Fruit fly (Drosophila melanogaster): Measurements from ENCODE around the gene CG15036.

Gene CG15036

DNA sequence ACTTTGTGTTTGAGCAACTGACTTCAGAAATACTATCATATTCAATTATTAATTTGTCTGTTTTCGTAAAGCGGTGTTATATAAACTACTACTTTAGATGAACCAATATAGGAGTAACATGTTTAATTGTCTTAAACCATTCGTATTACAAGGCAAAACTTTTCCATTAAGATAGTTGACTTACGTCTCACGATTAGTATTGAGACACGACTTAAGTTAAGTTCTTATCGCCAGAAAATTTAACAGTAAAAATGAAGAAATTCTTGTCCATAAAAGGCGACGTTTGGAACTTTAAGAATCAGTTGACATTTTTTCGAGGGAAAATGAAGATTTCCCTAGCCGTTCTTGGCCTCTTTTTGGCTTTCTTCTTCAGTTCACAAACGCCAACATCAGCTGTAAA lies 11.1 kb downstream of the CG15036 start, which contains the start of gene CG42705:
CG42705 (plus strand) TSS at position 301 of the 400 bp plus-strand sequence.
- no peak for TF ChIP-seq CG10348 (GFP tag; IDR thresholded peaks at IDR 0.05)
- TF ChIP-seq CG14655 (GFP tag; optimal IDR thresholded peaks at IDR 0.05) = no peak
- TF ChIP-seq CG8301 (tag; optimal IDR thresholded peaks at IDR 0.05) = no peak
- TF ChIP-seq CG4496 (GFP tag; IDR thresholded peaks at IDR 0.05) = no peak
- no peak for TF ChIP-seq Pif1A (GFP tag; optimal IDR thresholded peaks at IDR 0.05)
- TF ChIP-seq D1 (tag; optimal IDR thresholded peaks at IDR 0.05) = no peak
- no peak for TF ChIP-seq CG15710 (tag; optimal IDR thresholded peaks at IDR 0.05)
- no peak for TF ChIP-seq CG9948 (tag; optimal IDR thresholded peaks at IDR 0.05)
- no peak for TF ChIP-seq CG17806 (tag; optimal IDR thresholded peaks at IDR 0.05)
- no peak for TF ChIP-seq CG12605 (GFP tag; IDR thresholded peaks at IDR 0.05)
- no peak for TF ChIP-seq CG34367 (tag; optimal IDR thresholded peaks at IDR 0.05)
- TF ChIP-seq fd96Ca (GFP tag; IDR thresholded peaks at IDR 0.05) = no peak
- no peak for TF ChIP-seq Ets98B (GFP tag; IDR thresholded peaks at IDR 0.05)
- TF ChIP-seq gl (tag; optimal IDR thresholded peaks at IDR 0.05) = no peak
- TF ChIP-seq CG8159 (tag; optimal IDR thresholded peaks at IDR 0.05) = no peak

DNA sequence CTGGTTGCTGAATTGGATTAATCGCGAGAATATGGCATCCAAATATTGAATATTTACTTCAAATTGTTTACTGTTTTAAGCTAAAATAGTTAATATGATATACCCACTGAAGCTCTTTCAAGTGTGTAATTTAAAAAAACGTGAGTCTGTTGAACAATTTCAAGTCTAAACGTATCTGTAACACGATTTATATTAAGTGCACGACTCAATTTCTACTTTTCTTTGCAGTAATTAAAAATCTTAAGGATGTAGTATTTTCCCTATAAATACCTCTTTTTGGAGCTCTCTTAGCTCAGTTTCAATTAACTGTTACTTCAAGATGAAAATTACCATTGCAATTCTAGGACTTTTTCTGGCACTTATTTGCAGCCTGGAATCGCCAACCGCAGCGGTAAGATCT lies 12.3 kb downstream of the CG15036 start, which contains the start of gene CG42704:
CG42704 (plus strand) TSS at position 301 of the 400 bp plus-strand sequence.
- TF ChIP-seq CG14655 (GFP tag; optimal IDR thresholded peaks at IDR 0.05) (no peak), gl (tag; optimal IDR thresholded peaks at IDR 0.05) (no peak), Ets98B (GFP tag; IDR thresholded peaks at IDR 0.05) (no peak), Pif1A (GFP tag; optimal IDR thresholded peaks at IDR 0.05) (no peak), CG34367 (tag; optimal IDR thresholded peaks at IDR 0.05) (no peak), fd96Ca (GFP tag; IDR thresholded peaks at IDR 0.05) (no peak)

DNA sequence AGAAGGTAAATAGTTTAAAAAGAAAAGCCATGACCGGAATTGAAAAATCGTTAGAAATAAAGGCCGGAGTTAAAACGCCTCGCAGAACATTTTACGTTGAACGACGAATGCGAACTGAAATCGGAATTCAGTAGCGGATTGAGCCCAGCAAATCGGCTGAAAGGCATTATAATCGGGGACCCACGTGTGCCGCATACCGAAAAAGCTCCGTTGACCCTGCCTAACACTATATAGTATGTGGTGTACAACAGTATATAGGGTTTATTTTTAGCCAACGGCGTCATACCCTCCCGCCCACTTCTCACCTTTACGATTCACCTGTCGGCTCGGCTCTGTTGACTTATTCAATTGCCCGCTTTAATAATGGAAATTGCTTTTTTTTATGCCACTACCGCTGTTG lies 12.8 kb downstream of the CG15036 start, which contains the start of gene CG42246:
CG42246 (minus strand) TSS at position 101 of the 400 bp plus-strand sequence.
- TF ChIP-seq D1 (tag; optimal IDR thresholded peaks at IDR 0.05) = no peak
- TF ChIP-seq CG17806 (tag; optimal IDR thresholded peaks at IDR 0.05) = no peak
- TF ChIP-seq Pif1A (GFP tag; optimal IDR thresholded peaks at IDR 0.05) = no peak
- no peak for TF ChIP-seq CG32121 (GFP tag; IDR thresholded peaks at IDR 0.05)
- TF ChIP-seq CG13204 (GFP tag; optimal IDR thresholded peaks at IDR 0.05) = no peak
- TF ChIP-seq CG15710 (tag; optimal IDR thresholded peaks at IDR 0.05) = no peak
- no peak for TF ChIP-seq CG10348 (GFP tag; IDR thresholded peaks at IDR 0.05)

DNA sequence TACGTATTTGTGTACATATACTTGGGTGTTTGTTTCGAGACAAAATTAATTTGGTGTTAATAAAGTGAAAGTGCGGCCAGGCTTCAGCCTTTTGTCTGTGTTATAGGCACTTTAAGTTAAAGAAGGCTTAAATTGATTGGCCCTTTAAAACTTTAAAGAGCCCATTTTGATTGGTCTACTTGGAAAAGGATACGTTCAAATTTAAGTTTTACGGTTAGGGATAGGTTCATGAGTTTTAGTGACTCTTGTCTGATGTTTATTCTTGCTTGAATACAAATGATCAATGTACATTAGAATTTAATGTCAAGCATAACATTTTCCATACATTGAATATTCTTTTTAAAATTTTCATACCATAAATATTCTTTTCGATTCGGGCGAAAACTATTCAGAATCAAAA lies 17.7 kb downstream of the CG15036 start, which contains the start of gene CG32727:
CG32727 (plus strand) TSS at position 301 of the 400 bp plus-strand sequence.
- TF ChIP-seq EcR (GFP tag; optimal IDR thresholded peaks at IDR 0.05) = no peak
- no peak for TF ChIP-seq CG8159 (tag; optimal IDR thresholded peaks at IDR 0.05)
- TF ChIP-seq CG14655 (GFP tag; optimal IDR thresholded peaks at IDR 0.05) = no peak
- TF ChIP-seq CG9948 (tag; optimal IDR thresholded peaks at IDR 0.05) = no peak
- no peak for TF ChIP-seq CG12605 (GFP tag; IDR thresholded peaks at IDR 0.05)
- TF ChIP-seq CG15710 (tag; optimal IDR thresholded peaks at IDR 0.05) = no peak
- TF ChIP-seq CG32121 (GFP tag; IDR thresholded peaks at IDR 0.05) = no peak
- TF ChIP-seq Ets98B (GFP tag; IDR thresholded peaks at IDR 0.05) = no peak
- TF ChIP-seq D1 (tag; optimal IDR thresholded peaks at IDR 0.05) = no peak
- no peak for TF ChIP-seq CG10348 (GFP tag; IDR thresholded peaks at IDR 0.05)

DNA sequence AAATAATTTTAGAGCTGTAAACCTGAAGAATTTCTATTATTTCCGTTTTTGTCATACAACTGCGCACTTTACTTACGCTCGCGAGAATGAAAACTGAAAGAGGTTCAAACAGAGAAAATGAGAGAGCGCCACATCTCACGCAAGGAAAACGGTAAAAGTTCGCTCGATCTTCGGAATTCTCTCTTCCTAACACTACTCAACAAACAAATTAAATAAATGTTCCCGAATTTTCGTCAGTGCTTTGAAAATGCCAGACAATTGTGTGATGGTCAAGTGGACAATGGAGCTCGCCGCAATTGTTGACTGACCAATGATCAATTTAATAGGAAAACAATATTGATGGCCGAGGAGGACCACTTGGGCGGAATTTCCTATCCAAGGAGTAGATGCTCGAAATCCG lies 18.9 kb downstream of the CG15036 start, which contains the start of gene CG1677:
CG1677 (minus strand) TSS at position 101 of the 400 bp plus-strand sequence.
- TF ChIP-seq Pif1A (GFP tag; optimal IDR thresholded peaks at IDR 0.05) (no peak), gl (tag; optimal IDR thresholded peaks at IDR 0.05) (no peak), Pif1B (GFP tag; optimal IDR thresholded peaks at IDR 0.05) (no peak), CG10348 (GFP tag; IDR thresholded peaks at IDR 0.05) (no peak), CG17806 (tag; optimal IDR thresholded peaks at IDR 0.05) (no peak), CG12605 (GFP tag; IDR thresholded peaks at IDR 0.05) (no peak), rn (GFP tag; IDR thresholded peaks at IDR 0.05) (no peak), CG13204 (GFP tag; optimal IDR thresholded peaks at IDR 0.05) (no peak), CG15710 (tag; optimal IDR thresholded peaks at IDR 0.05) (no peak), CG9948 (tag; optimal IDR thresholded peaks at IDR 0.05) (no peak), CG34367 (tag; optimal IDR thresholded peaks at IDR 0.05) (no peak), CG14655 (GFP tag; optimal IDR thresholded peaks at IDR 0.05) (no peak), CG8301 (tag; optimal IDR thresholded peaks at IDR 0.05) (no peak), CG8159 (tag; optimal IDR thresholded peaks at IDR 0.05) (no peak), Snoo (tag; optimal IDR thresholded peaks at IDR 0.05) (no peak), fd96Ca (GFP tag; IDR thresholded peaks at IDR 0.05) (no peak)

DNA sequence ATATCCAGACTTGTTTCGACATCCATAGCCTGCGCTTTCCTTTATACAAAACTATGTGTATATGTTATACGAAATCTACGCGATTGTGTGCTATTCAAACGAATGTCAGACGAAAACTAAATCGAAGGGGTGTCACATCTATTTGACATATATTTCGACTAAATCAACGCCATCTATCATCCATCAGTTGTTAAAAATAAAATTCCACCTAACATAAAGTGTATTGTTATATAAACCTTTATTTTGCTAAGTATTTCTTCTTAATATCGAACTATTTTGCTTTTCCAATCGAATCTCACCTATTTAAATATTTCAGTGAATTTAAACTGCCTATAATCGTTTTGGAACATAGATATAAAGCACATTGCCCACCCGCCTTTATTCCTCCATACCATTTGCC lies 21.6 kb downstream of the CG15036 start, which contains the start of gene CG15035:
CG15035 (minus strand) TSS at position 101 of the 400 bp plus-strand sequence.
- TF ChIP-seq EcR (GFP tag; optimal IDR thresholded peaks at IDR 0.05) (no peak), Snoo (tag; optimal IDR thresholded peaks at IDR 0.05) (no peak), Pif1A (GFP tag; optimal IDR thresholded peaks at IDR 0.05) (no peak), CG13204 (GFP tag; optimal IDR thresholded peaks at IDR 0.05) (no peak), CG4496 (GFP tag; IDR thresholded peaks at IDR 0.05) (no peak), Ets98B (GFP tag; IDR thresholded peaks at IDR 0.05) (no peak), CG14655 (GFP tag; optimal IDR thresholded peaks at IDR 0.05) (no peak), CG8159 (tag; optimal IDR thresholded peaks at IDR 0.05) (no peak), CG9948 (tag; optimal IDR thresholded peaks at IDR 0.05) (no peak), CG10348 (GFP tag; IDR thresholded peaks at IDR 0.05) (no peak)

DNA sequence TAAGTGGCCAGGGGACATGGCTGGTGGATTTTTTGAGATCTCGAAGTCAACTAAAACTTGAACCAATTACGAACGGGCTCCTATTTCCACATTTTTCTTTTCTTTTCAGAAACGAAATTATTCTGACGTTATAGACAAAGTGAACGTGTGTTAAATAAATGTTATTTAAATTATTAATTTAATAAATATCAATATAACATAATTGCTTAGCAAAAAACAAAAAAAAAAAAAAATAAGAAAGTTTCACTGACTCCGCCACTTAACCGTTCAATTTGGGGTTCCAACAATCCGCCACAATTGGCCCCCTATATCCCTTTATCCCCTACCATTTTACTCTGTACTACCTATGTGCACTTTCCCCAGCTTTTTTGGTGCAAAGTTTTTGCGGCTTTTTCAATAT lies 41.8 kb downstream of the CG15036 start, which contains the start of gene CG42781:
CG42781 (minus strand) TSS at position 101 of the 400 bp plus-strand sequence.
- no peak for TF ChIP-seq D1 (tag; optimal IDR thresholded peaks at IDR 0.05)
- TF ChIP-seq CG12605 (GFP tag; IDR thresholded peaks at IDR 0.05) = no peak
- TF ChIP-seq Ets98B (GFP tag; IDR thresholded peaks at IDR 0.05) = no peak
- no peak for TF ChIP-seq CG10348 (GFP tag; IDR thresholded peaks at IDR 0.05)
- TF ChIP-seq rn (GFP tag; IDR thresholded peaks at IDR 0.05) = no peak
- no peak for TF ChIP-seq Snoo (tag; optimal IDR thresholded peaks at IDR 0.05)
- no peak for TF ChIP-seq CG13204 (GFP tag; optimal IDR thresholded peaks at IDR 0.05)
- no peak for TF ChIP-seq Pif1B (GFP tag; optimal IDR thresholded peaks at IDR 0.05)
- no peak for TF ChIP-seq CG32121 (GFP tag; IDR thresholded peaks at IDR 0.05)
- no peak for TF ChIP-seq CG4496 (GFP tag; IDR thresholded peaks at IDR 0.05)
- TF ChIP-seq CG34367 (tag; optimal IDR thresholded peaks at IDR 0.05) = no peak
- TF ChIP-seq CG17806 (tag; optimal IDR thresholded peaks at IDR 0.05) = no peak
- no peak for TF ChIP-seq gl (tag; optimal IDR thresholded peaks at IDR 0.05)
- no peak for TF ChIP-seq CG8159 (tag; optimal IDR thresholded peaks at IDR 0.05)
- no peak for TF ChIP-seq CG8301 (tag; optimal IDR thresholded peaks at IDR 0.05)
- no peak for TF ChIP-seq CG15710 (tag; optimal IDR thresholded peaks at IDR 0.05)
- TF ChIP-seq fd96Ca (GFP tag; IDR thresholded peaks at IDR 0.05) = no peak
- no peak for TF ChIP-seq Pif1A (GFP tag; optimal IDR thresholded peaks at IDR 0.05)
